Fruit fly (Drosophila melanogaster) whole organism, wandering third instar larva: ENCODE measurements around the gene Sac1.
"Not testable (repeated sequence)": the region's sequence is repeated elsewhere in the genome, so short reads cannot be mapped to it uniquely, and the experiment has no call there.

Source experiments
- Dfd ChIP-seq: fragments of >200 bp; optimal IDR thresholded peaks from 2 replicates; lab custom pipeline; 2017; ENCODE audit warnings: missing biosample characterization, missing genetic modification characterization
- Mio ChIP-seq: sonication (Bioruptor generic); optimal IDR thresholded peaks from 2 replicates; lab custom pipeline; 2016; ENCODE audit warnings: missing biosample characterization, missing genetic modification characterization

DNA sequence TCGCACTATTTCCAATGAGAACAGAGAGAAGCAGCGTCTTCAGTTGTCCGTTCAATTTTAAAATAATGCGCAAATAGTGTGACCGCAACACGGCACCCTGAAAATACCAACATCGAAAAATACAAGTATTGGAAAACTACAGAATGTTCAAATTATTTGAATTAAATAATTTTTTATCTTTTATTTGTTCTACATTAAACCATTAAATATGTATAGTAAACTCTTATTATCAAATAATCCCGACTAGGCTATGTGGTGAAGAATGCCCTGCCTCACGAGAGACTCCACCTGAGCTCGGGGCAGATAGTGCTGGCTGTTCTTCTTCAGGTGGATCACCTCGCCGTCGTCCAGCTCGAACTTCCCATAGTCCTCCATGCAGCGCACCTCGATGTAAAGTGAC lies 794 bp upstream of the Sac1 start, which contains the start of gene CG32318:
- not testable (repeated sequence) for TF ChIP-seq Mio, Dfd (GFP tag; lab: Kevin White, UChicago)
